Worm (Caenorhabditis elegans): ENCODE results near the gene T06D8.9.

The T06D8.9 gene

DNA sequence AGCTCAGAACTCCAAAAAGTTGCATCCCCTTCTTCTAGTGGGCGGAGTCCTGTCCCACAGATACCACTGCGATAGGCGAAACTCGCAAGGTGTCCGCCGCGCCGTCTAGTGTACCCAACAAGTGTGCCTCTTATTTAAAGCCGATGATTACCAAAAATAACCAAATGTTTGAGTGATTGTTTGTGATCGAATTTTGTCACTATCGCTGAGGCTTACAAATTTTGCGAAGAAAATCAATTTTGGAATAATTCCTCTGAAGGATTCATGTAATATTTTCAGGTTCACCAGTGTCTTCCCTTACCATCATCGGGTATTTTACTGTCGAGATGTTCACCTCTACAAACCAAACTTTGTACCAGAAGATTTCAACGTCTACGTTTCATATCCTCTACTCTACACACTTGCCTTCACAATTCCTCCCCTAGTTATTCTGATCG lies 15.3 kb upstream of the T06D8.9 start:
- no peak for TF ChIP-seq med-1 (GFP tag; optimal IDR thresholded peaks at IDR 0.05; ENCODE audit: insufficient read depth)
- no peak for TF ChIP-seq cog-1 (tag; optimal IDR thresholded peaks at IDR 0.05)
- no peak for TF ChIP-seq ztf-29 (GFP tag; IDR thresholded peaks at IDR 0.05)
- no peak for TF ChIP-seq T22C8.4 (GFP tag; IDR thresholded peaks at IDR 0.05)
- no peak for TF ChIP-seq ref-1 (GFP tag; conservative IDR thresholded peaks at IDR 0.05)
- TF ChIP-seq tab-1 (GFP tag; IDR thresholded peaks at IDR 0.05) = no peak; the same call in 1 of the 2 replicates
- no peak for TF ChIP-seq klf-2 (GFP tag; conservative IDR thresholded peaks at IDR 0.05)
- TF ChIP-seq flt-1 (GFP tag; IDR thresholded peaks at IDR 0.05) = no peak
- TF ChIP-seq ztf-23 (GFP tag; IDR thresholded peaks at IDR 0.05) = no peak

DNA sequence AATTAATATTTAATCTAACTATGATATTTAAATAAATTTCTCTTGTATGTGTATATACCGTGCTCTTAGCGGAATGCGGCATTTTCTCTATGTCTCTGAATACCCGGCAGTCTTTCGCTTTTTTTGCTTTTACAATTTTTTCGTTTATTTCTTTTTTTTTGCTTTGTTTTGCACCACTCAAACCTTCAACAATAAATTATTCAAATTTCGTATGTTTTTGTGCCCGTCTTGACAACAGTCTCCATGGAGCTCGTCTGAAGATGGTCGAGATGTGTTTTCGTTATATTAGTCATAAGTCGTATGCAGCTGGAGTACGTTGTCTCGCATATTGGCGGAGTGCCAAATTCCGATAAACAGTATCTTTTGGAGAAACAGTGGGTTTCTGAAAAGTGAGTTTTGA lies 13.0 kb upstream of the T06D8.9 start, which contains the start of gene T06D8.2:
Gene T06D8.2 (plus strand): TSS at position 301 of the 400 bp plus-strand sequence.
- TF ChIP-seq cog-1 (tag; optimal IDR thresholded peaks at IDR 0.05) (no peak), ztf-29 (GFP tag; IDR thresholded peaks at IDR 0.05) (no peak), med-1 (GFP tag; optimal IDR thresholded peaks at IDR 0.05; ENCODE audit: insufficient read depth) (no peak), tab-1 (GFP tag; IDR thresholded peaks at IDR 0.05) (no peak), klf-2 (GFP tag; conservative IDR thresholded peaks at IDR 0.05) (no peak), ref-1 (GFP tag; conservative IDR thresholded peaks at IDR 0.05) (no peak), flt-1 (GFP tag; IDR thresholded peaks at IDR 0.05) (no peak), T22C8.4 (GFP tag; IDR thresholded peaks at IDR 0.05) (no peak), ztf-23 (GFP tag; IDR thresholded peaks at IDR 0.05) (no peak)

DNA sequence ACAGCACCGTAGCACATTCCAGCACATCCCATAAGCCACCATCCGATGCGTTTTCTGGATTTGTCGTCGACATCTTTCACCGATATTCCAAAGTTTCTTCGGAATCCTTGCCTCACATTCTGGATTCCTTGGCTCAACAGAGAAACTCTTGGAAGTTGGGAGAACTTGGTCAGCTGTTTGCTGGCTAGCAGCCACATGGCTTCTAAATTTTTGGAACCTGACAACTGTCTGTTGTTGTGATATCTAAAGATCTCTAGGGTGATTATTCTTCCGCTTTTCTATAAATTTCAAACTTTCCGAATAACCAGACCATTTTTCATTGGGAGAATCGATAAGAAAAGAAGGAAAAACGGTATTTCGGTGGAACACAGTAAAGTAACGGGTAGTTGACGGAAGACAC lies 4.6 kb upstream of the T06D8.9 start, which contains the start of gene cox-15:
Gene cox-15 (minus strand): TSS at position 202 of the 400 bp plus-strand sequence.
- TF ChIP-seq T22C8.4 (GFP tag; IDR thresholded peaks at IDR 0.05) (no peak), tab-1 (GFP tag; IDR thresholded peaks at IDR 0.05) (no peak), flt-1 (GFP tag; IDR thresholded peaks at IDR 0.05) (no peak), cog-1 (tag; optimal IDR thresholded peaks at IDR 0.05) (no peak), ref-1 (GFP tag; conservative IDR thresholded peaks at IDR 0.05) (no peak), ztf-29 (GFP tag; IDR thresholded peaks at IDR 0.05) (no peak), ztf-23 (GFP tag; IDR thresholded peaks at IDR 0.05) (no peak), med-1 (GFP tag; optimal IDR thresholded peaks at IDR 0.05; ENCODE audit: insufficient read depth) (no peak), klf-2 (GFP tag; conservative IDR thresholded peaks at IDR 0.05) (no peak)

DNA sequence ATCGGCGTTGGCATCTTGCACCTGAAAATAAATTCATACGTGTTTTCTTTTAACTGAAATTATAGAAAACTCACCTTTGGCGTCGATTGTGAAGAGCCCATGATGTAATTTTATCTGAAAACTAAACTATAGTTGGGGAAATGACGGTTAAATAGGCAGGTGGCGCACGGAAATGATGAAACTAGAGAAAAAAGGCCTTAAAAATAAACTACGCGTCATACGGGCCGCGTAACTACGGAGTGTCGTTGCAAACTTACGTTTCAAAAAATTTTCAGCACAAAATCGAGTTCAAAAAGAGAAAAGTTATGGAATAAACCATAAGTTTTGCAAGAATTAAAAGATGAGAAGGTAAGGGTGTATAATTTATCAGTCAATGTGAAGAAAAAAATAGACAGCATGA lies 3.1 kb upstream of the T06D8.9 start, which contains the start of gene cchl-1:
Gene cchl-1 (minus strand): TSS at position 114 of the 400 bp plus-strand sequence.
- TF ChIP-seq ztf-23 (GFP tag; IDR thresholded peaks at IDR 0.05) (no peak), klf-2 (GFP tag; conservative IDR thresholded peaks at IDR 0.05) (no peak), cog-1 (tag; optimal IDR thresholded peaks at IDR 0.05) (no peak), ref-1 (GFP tag; conservative IDR thresholded peaks at IDR 0.05) (no peak), med-1 (GFP tag; optimal IDR thresholded peaks at IDR 0.05; ENCODE audit: insufficient read depth) (no peak), T22C8.4 (GFP tag; IDR thresholded peaks at IDR 0.05) (no peak), flt-1 (GFP tag; IDR thresholded peaks at IDR 0.05) (no peak), tab-1 (GFP tag; IDR thresholded peaks at IDR 0.05) (no peak), ztf-29 (GFP tag; IDR thresholded peaks at IDR 0.05) (no peak)

DNA sequence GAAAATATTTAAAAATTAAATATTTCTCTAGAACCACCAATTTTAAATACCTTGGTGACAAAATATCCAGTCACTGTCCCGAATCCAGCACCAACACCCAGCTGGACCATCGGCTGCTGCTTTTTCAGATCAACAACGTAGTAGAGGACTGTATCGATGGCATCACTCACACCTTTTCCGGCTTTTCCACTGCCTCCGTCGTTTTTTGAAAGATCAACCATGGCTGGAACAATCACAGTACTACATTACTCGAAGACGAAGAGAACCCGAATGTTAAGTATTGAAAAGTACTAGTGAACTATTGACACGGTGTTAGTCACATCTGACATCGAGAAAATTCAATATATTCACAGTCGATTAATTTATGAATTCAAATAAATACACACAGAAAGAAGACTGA lies 2.3 kb upstream of the T06D8.9 start, which contains the start of gene fndc-1:
Gene fndc-1 (minus strand): TSS at position 227 of the 400 bp plus-strand sequence.
- TF ChIP-seq med-1 (GFP tag; optimal IDR thresholded peaks at IDR 0.05; ENCODE audit: insufficient read depth) (no peak), klf-2 (GFP tag; conservative IDR thresholded peaks at IDR 0.05) (no peak), cog-1 (tag; optimal IDR thresholded peaks at IDR 0.05) (no peak), ztf-29 (GFP tag; IDR thresholded peaks at IDR 0.05) (no peak), ztf-23 (GFP tag; IDR thresholded peaks at IDR 0.05) (no peak), flt-1 (GFP tag; IDR thresholded peaks at IDR 0.05) (no peak), T22C8.4 (GFP tag; IDR thresholded peaks at IDR 0.05) (no peak), tab-1 (GFP tag; IDR thresholded peaks at IDR 0.05) (no peak), ref-1 (GFP tag; conservative IDR thresholded peaks at IDR 0.05) (no peak)

DNA sequence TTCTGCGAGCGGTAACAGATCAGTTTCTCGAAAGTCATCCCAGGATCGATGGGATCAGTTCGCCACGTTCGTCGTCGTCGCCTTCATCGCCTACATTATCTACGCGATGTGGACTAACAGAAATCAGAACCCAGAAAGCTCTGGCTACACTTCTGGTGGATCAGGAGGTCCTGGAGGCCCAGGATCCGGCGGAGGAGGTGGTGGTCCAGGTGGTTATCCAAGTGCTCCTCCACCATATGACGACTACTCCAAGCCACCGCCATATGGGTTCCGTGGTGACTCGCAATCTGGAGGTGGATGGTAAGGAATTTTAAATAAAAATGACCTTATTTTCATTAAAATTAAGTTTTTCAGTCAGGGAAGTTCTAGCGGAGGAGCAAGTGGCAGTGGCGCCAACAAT lies 817 bp downstream of the T06D8.9 start:
- no peak for TF ChIP-seq ztf-23 (GFP tag; IDR thresholded peaks at IDR 0.05)
- TF ChIP-seq T22C8.4 (GFP tag; IDR thresholded peaks at IDR 0.05) = no peak
- no peak for TF ChIP-seq ref-1 (GFP tag; conservative IDR thresholded peaks at IDR 0.05)
- TF ChIP-seq klf-2 (GFP tag; conservative IDR thresholded peaks at IDR 0.05) = no peak
- TF ChIP-seq cog-1 (tag; optimal IDR thresholded peaks at IDR 0.05) = no peak
- TF ChIP-seq ztf-29 (GFP tag; IDR thresholded peaks at IDR 0.05) = no peak
- no peak for TF ChIP-seq flt-1 (GFP tag; IDR thresholded peaks at IDR 0.05)
- TF ChIP-seq tab-1 (GFP tag; IDR thresholded peaks at IDR 0.05) = no peak
- TF ChIP-seq med-1 (GFP tag; optimal IDR thresholded peaks at IDR 0.05; ENCODE audit: insufficient read depth) = no peak

DNA sequence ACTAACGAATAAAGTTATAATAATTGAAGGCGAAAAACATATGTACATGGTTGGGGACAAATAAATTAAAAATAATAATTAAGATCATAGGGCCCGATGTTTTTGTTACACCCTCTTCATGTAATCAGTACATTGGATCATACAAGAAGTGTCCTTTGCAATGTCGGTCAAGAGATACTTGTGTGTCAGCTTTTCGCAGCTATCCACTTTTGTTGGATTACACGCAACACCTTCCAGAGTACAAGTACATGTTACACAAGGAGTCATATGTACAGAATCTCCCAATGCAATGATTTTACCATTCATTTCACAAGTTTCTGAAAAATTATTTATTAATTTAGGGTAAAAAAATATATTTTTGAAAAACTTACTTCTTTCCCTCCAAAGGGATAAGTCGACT lies 1.6 kb downstream of the T06D8.9 start:
- TF ChIP-seq ref-1 (GFP tag; conservative IDR thresholded peaks at IDR 0.05) (no peak), tab-1 (GFP tag; IDR thresholded peaks at IDR 0.05) (no peak), T22C8.4 (GFP tag; IDR thresholded peaks at IDR 0.05) (no peak)

DNA sequence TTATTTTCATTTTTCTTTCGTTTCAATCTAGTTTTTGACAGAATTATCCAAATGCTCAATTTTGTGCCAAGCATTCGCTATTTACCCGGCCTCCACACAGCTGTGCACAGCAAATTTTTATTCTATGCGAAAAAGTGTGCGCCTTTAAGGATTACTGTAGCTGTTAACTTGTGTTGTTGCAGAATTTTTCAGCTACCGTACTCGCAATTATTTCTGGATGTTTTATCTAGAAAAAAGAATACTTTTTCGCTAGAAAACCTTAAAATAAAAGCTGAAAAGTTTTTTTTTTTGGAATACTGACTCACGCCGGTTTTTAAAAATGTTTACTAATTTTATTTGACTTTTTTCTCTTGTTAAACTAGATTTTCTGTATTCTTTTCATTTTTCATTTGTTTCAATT lies 2.1 kb downstream of the T06D8.9 start:
- no peak for TF ChIP-seq tab-1 (GFP tag; IDR thresholded peaks at IDR 0.05)
- no peak for TF ChIP-seq ref-1 (GFP tag; conservative IDR thresholded peaks at IDR 0.05)
- no peak for TF ChIP-seq flt-1 (GFP tag; IDR thresholded peaks at IDR 0.05)
- no peak for TF ChIP-seq med-1 (GFP tag; optimal IDR thresholded peaks at IDR 0.05; ENCODE audit: insufficient read depth)
- TF ChIP-seq klf-2 (GFP tag; conservative IDR thresholded peaks at IDR 0.05) = no peak
- TF ChIP-seq ztf-23 (GFP tag; IDR thresholded peaks at IDR 0.05) = no peak
- TF ChIP-seq cog-1 (tag; optimal IDR thresholded peaks at IDR 0.05) = no peak
- TF ChIP-seq ztf-29 (GFP tag; IDR thresholded peaks at IDR 0.05) = no peak
- TF ChIP-seq T22C8.4 (GFP tag; IDR thresholded peaks at IDR 0.05) = no peak

DNA sequence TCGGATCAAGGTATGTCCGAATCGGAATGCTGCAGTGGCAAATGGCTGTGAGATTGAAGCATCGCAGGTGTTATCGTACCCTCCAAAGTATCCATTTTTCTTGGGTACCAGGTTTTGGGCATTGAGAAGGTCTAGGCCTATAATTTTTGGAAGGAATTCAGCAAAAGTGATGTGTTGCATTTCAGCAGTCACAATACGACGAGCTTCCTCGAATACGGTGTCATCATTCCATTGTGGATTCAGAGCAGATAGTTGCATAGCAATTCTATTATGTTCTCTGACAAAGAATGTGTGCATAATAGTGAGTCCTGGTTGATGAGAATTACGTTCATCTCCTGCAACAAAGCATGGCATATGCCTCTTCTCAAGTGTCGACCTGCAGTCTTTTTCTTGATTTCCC lies 3.5 kb downstream of the T06D8.9 start:
- TF ChIP-seq ztf-23 (GFP tag; IDR thresholded peaks at IDR 0.05) (no peak), T22C8.4 (GFP tag; IDR thresholded peaks at IDR 0.05) (no peak), klf-2 (GFP tag; conservative IDR thresholded peaks at IDR 0.05) (no peak), med-1 (GFP tag; optimal IDR thresholded peaks at IDR 0.05; ENCODE audit: insufficient read depth) (no peak), flt-1 (GFP tag; IDR thresholded peaks at IDR 0.05) (no peak), tab-1 (GFP tag; IDR thresholded peaks at IDR 0.05) (no peak), ref-1 (GFP tag; conservative IDR thresholded peaks at IDR 0.05) (no peak), cog-1 (tag; optimal IDR thresholded peaks at IDR 0.05) (no peak)

DNA sequence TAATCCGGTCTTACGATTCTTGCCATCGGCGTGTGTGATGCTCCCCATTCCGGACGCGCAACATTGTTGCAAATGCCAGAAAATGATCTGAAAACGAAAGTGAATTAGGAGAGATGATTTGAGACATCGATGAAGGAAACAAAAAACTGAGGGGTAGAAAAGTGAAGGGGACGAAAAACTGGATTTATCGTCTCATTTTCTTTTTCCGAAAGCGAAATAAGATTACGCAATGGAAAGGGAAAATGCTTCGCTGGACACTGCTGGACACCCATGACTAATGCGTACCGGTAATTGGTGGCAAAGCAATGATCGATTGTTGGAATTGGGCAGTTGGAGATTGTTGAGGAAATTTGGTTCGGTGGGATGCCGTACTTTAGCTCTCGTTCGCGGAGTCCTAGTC lies 7.1 kb downstream of the T06D8.9 start:
- TF ChIP-seq ref-1 (GFP tag; conservative IDR thresholded peaks at IDR 0.05) (no peak), cog-1 (tag; optimal IDR thresholded peaks at IDR 0.05) (no peak), T22C8.4 (GFP tag; IDR thresholded peaks at IDR 0.05) (no peak), ztf-29 (GFP tag; IDR thresholded peaks at IDR 0.05) (no peak), ztf-23 (GFP tag; IDR thresholded peaks at IDR 0.05) (no peak), med-1 (GFP tag; optimal IDR thresholded peaks at IDR 0.05; ENCODE audit: insufficient read depth) (no peak), klf-2 (GFP tag; conservative IDR thresholded peaks at IDR 0.05) (no peak), tab-1 (GFP tag; IDR thresholded peaks at IDR 0.05) (no peak), flt-1 (GFP tag; IDR thresholded peaks at IDR 0.05) (no peak)

Data from whole organism, midembryonic.